Worm (Caenorhabditis elegans): ENCODE results near the gene ddo-2.
A peak's percentile ranks its signal among the peaks of the same experiment; 100 is the strongest.

Gene ddo-2

ce11 chrV:7436911-7437310 is 1.4 kb upstream of the ddo-2 start (continued):
- TF ChIP-seq ztf-4 (tag; optimal IDR thresholded peaks at IDR 0.05) (peak; percentile 67), lin-39 (tag; optimal IDR thresholded peaks at IDR 0.05) (no peak), F16B12.6 (tag; optimal IDR thresholded peaks at IDR 0.05) (no peak), nhr-84 (tag; optimal IDR thresholded peaks at IDR 0.05) (no peak), skn-1 (tag; optimal IDR thresholded peaks at IDR 0.05) (peak; percentile 54), elt-2 (tag; optimal IDR thresholded peaks at IDR 0.05) (no peak), hlh-17 (GFP tag; optimal IDR thresholded peaks at IDR 0.05; ENCODE audit: borderline replicate concordance) (no peak), efl-3 (GFP tag; optimal IDR thresholded peaks at IDR 0.05) (no peak), nhr-20 (tag; optimal IDR thresholded peaks at IDR 0.05) (peak; percentile 80), nhr-47 (tag; optimal IDR thresholded peaks at IDR 0.05) (peak; percentile 57), dsc-1 (tag; optimal IDR thresholded peaks at IDR 0.05) (no peak), C16A3.4 (tag; optimal IDR thresholded peaks at IDR 0.05) (peak; percentile 32), aha-1 (tag; optimal IDR thresholded peaks at IDR 0.05) (no peak), lin-14 (GFP tag; optimal IDR thresholded peaks at IDR 0.05) (peak; percentile 71), sptf-1 (tag; optimal IDR thresholded peaks at IDR 0.05) (no peak), nhr-28 (tag; optimal IDR thresholded peaks at IDR 0.05) (no peak), mep-1 (tag; optimal IDR thresholded peaks at IDR 0.05) (peak; percentile 58), unc-62 (GFP tag; optimal IDR thresholded peaks at IDR 0.05) (no peak), nhr-90 (tag; optimal IDR thresholded peaks at IDR 0.05; ENCODE audit: poor library complexity) (peak; percentile 77), tbx-2 (tag; optimal IDR thresholded peaks at IDR 0.05) (peak; percentile 65), lir-3 (tag; optimal IDR thresholded peaks at IDR 0.05; ENCODE audit: poor library complexity) (no peak), nhr-19 (GFP tag; conservative IDR thresholded peaks at IDR 0.05) (peak; percentile 79), fkh-10 (GFP tag; optimal IDR thresholded peaks at IDR 0.05) (no peak), fkh-8 (tag; optimal IDR thresholded peaks at IDR 0.05) (no peak), ceh-8 (GFP tag; optimal IDR thresholded peaks at IDR 0.05) (no peak), unc-130 (tag; optimal IDR thresholded peaks at IDR 0.05) (peak; percentile 72), nhr-71 (tag; optimal IDR thresholded peaks at IDR 0.05) (peak; percentile 80), mdl-1 (tag; optimal IDR thresholded peaks at IDR 0.05) (peak in 1 of 2 experiments; percentile 79), nhr-12 (tag; optimal IDR thresholded peaks at IDR 0.05) (no peak), ceh-88 (GFP tag; IDR thresholded peaks at IDR 0.05) (no peak; the same call in 1 of the 2 replicates), jun-1 (tag; optimal IDR thresholded peaks at IDR 0.05) (no peak)

DNA sequence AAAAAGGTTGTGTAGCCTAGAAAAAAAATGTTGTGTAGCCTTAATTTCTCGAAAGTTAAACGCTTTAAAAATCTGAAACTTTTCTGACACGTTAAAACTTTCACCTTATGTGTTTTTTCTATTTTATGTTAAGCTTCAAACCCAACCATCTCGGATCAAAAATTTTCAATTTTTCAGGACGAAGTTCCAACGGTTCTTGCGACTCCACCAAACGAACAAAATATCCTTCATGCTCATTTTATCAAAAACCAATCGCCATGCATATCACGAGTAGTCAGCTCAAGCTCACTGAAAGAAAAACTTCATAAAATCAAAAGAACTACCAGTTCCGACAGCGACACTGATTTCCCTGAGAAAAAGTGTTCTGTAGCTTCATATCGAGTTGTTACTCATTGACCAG is 1.0 kb upstream of the ddo-2 start:
- TF ChIP-seq nhr-77 (tag; optimal IDR thresholded peaks at IDR 0.05): no peak
- no peak for TF ChIP-seq pag-3 (tag; optimal IDR thresholded peaks at IDR 0.05; ENCODE audit: borderline replicate concordance, insufficient read depth)
- no peak for TF ChIP-seq zag-1 (tag; optimal IDR thresholded peaks at IDR 0.05)
- no peak for TF ChIP-seq mab-9 (GFP tag; IDR thresholded peaks at IDR 0.05)
- TF ChIP-seq dsc-1 (tag; optimal IDR thresholded peaks at IDR 0.05): no peak
- no peak for TF ChIP-seq mdl-1 (tag; optimal IDR thresholded peaks at IDR 0.05)
- TF ChIP-seq grh-1 (GFP tag; IDR thresholded peaks at IDR 0.05): no peak
- TF ChIP-seq ets-5 (GFP tag; IDR thresholded peaks at IDR 0.05): no peak
- TF ChIP-seq nhr-19 (GFP tag; conservative IDR thresholded peaks at IDR 0.05): no peak
- TF ChIP-seq aha-1 (tag; optimal IDR thresholded peaks at IDR 0.05): no peak
- no peak for TF ChIP-seq C16A3.4 (tag; optimal IDR thresholded peaks at IDR 0.05)
- TF ChIP-seq tbx-2 (tag; optimal IDR thresholded peaks at IDR 0.05): no peak
- TF ChIP-seq sptf-1 (tag; optimal IDR thresholded peaks at IDR 0.05): no peak
- TF ChIP-seq mef-2 (tag; optimal IDR thresholded peaks at IDR 0.05): no peak
- no peak for TF ChIP-seq ama-1 (optimal IDR thresholded peaks at IDR 0.05)

- TF ChIP-seq hlh-17 (GFP tag; optimal IDR thresholded peaks at IDR 0.05; ENCODE audit: borderline replicate concordance) (no peak), swsn-7 (tag; optimal IDR thresholded peaks at IDR 0.05) (peak; percentile 63), lin-14 (GFP tag; optimal IDR thresholded peaks at IDR 0.05) (peak; percentile 88), nhr-71 (tag; optimal IDR thresholded peaks at IDR 0.05) (peak; percentile 92), vab-15 (tag; optimal IDR thresholded peaks at IDR 0.05) (no peak), nhr-28 (tag; optimal IDR thresholded peaks at IDR 0.05) (no peak), elt-3 (tag; optimal IDR thresholded peaks at IDR 0.05) (peak in 1 of 6 experiments; percentile 4), lin-39 (tag; optimal IDR thresholded peaks at IDR 0.05) (peak; percentile 1), pax-3 (tag; optimal IDR thresholded peaks at IDR 0.05) (peak; percentile 29), snu-23 (GFP tag; optimal IDR thresholded peaks at IDR 0.05) (peak; percentile 79), unc-30 (tag; optimal IDR thresholded peaks at IDR 0.05) (no peak), mep-1 (tag; optimal IDR thresholded peaks at IDR 0.05) (peak; percentile 60), rnt-1 (tag; optimal IDR thresholded peaks at IDR 0.05) (peak; percentile 56), blmp-1 (tag; optimal IDR thresholded peaks at IDR 0.05) (peak; percentile 5), nhr-47 (tag; optimal IDR thresholded peaks at IDR 0.05) (peak; percentile 55), nhr-11 (tag; optimal IDR thresholded peaks at IDR 0.05) (no peak), lin-13 (GFP tag; optimal IDR thresholded peaks at IDR 0.05) (no peak), nhr-237 (tag; optimal IDR thresholded peaks at IDR 0.05) (no peak)
Observed at ce11 chrV:7434805-7435363, 621 bp downstream of the ddo-2 start.

All from whole organism, L1 larva.